Worm (Caenorhabditis elegans) whole organism, early embryonic: ENCODE data around the gene C49F5.5.

Experiments
- ama-1 ChIP-seq: fragments of 150-350 bp; optimal IDR thresholded peaks from 2 replicates; lab custom pipeline; 2014
- flt-1 ChIP-seq: fragments of 200-800 bp; sonication (Bioruptor generic); IDR thresholded peaks from 2 replicates; pipeline ENCODE4 v1.3.6; 2022; ENCODE audit warnings: missing genetic modification characterization, missing compliant biosample characterization
- hmg-4 ChIP-seq: fragments of 200-800 bp; sonication (Bioruptor generic); optimal IDR thresholded peaks from 2 replicates; lab custom pipeline; 2018; ENCODE audit warnings: mild to moderate bottlenecking, missing genetic modification characterization, missing compliant biosample characterization
- hnd-1 ChIP-seq: sonication (generic microtip); optimal IDR thresholded peaks from 2 replicates; lab custom pipeline; 2016; ENCODE audit warnings: missing genetic modification characterization, missing compliant biosample characterization
- pes-1 ChIP-seq: fragments of 200-800 bp; sonication (Bioruptor generic); IDR thresholded peaks from 2 replicates; pipeline ENCODE4 v1.3.6; 2022; ENCODE audit warnings: missing genetic modification reagents, missing genetic modification characterization, missing compliant biosample characterization
- scrt-1 ChIP-seq: fragments of 200-800 bp; sonication (Bioruptor generic); IDR thresholded peaks from 2 replicates; pipeline ENCODE4 v1.3.6; 2022; ENCODE audit warnings: missing genetic modification characterization, missing compliant biosample characterization
- tbx-37 ChIP-seq: fragments of 200-800 bp; sonication (Bioruptor generic); conservative IDR thresholded peaks from 2 replicates; pipeline ENCODE4 v1.3.6; 2022; ENCODE audit warnings: missing genetic modification reagents, missing genetic modification characterization, missing compliant biosample characterization

DNA sequence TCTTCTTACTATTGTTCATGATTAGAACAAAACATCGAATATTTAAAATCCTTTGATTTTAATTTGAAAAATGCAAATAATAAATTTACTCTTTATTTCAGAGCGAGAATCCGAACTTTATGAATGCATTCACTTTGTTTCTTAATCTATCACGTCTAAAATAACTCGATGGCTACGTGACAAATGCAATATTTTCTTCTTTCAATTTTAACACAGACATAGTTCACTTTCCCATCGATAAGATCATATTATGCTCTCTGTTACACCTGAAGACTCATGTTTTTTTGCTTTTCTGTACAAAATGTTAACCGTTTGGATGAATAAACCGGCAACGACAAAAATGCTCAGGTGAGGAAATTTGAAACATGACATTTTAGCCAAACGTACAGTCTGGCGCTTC lies 16.4 kb upstream of the C49F5.5 start:
- TF ChIP-seq pes-1 (GFP tag; lab: Robert Waterston, UW) (no peak), hmg-4 (GFP tag; lab: Kevin White, UChicago) (no peak), ama-1 (no peak), hnd-1 (tag; lab: Kevin White, UChicago) (no peak), scrt-1 (GFP tag; lab: Robert Waterston, UW) (no peak), tbx-37 (GFP tag; lab: Robert Waterston, UW) (no peak), flt-1 (no peak)
